Worm (Caenorhabditis elegans) whole organism, midembryonic: ENCODE results near the gene tsen-54.

Experiments
- T22C8.4 ChIP-seq: fragments of 200-800 bp; sonication (Bioruptor generic); IDR thresholded peaks from 2 replicates; pipeline ENCODE4 v1.3.6; 2022; ENCODE audit warnings: missing genetic modification characterization, missing compliant biosample characterization
- cog-1 ChIP-seq: sonication (generic microtip); optimal IDR thresholded peaks from 2 replicates; lab custom pipeline; 2016; ENCODE audit warnings: missing genetic modification characterization, missing compliant biosample characterization
- flt-1 ChIP-seq: fragments of 200-800 bp; sonication (Bioruptor generic); IDR thresholded peaks from 2 replicates; pipeline ENCODE4 v1.3.6; 2022; ENCODE audit warnings: missing genetic modification characterization, missing compliant biosample characterization
- klf-2 ChIP-seq: fragments of 200-800 bp; sonication (Bioruptor generic); conservative IDR thresholded peaks from 2 replicates; pipeline ENCODE4 v1.3.6; 2022; ENCODE audit warnings: missing genetic modification reagents, missing genetic modification characterization, missing compliant biosample characterization
- med-1 ChIP-seq: sonication (generic microtip); optimal IDR thresholded peaks from 2 replicates; lab custom pipeline; 2017; ENCODE audit warnings: missing genetic modification characterization, mild to moderate bottlenecking, missing compliant biosample characterization, antibody characterized with exemption, missing genetic modification reagents; ENCODE audit not compliant: insufficient read depth
- ref-1 ChIP-seq: fragments of 200-800 bp; sonication (Bioruptor generic); conservative IDR thresholded peaks from 2 replicates; pipeline ENCODE4 v1.3.6; 2022; ENCODE audit warnings: missing genetic modification reagents, missing genetic modification characterization, missing compliant biosample characterization
- tab-1 ChIP-seq: fragments of 200-800 bp; sonication (Bioruptor generic); IDR thresholded peaks from 2 replicates; pipeline ENCODE4 v1.3.6; 2022; ENCODE audit warnings: missing genetic modification characterization, missing compliant biosample characterization
- ztf-23 ChIP-seq: fragments of 200-800 bp; sonication (Bioruptor generic); IDR thresholded peaks from 2 replicates; pipeline ENCODE4 v1.3.6; 2022; ENCODE audit warnings: missing genetic modification reagents, missing genetic modification characterization, missing compliant biosample characterization
- ztf-29 ChIP-seq: fragments of 200-800 bp; sonication (Bioruptor generic); IDR thresholded peaks from 2 replicates; pipeline ENCODE4 v1.3.6; 2022; ENCODE audit warnings: missing genetic modification reagents, missing genetic modification characterization, missing compliant biosample characterization

The tsen-54 gene

DNA sequence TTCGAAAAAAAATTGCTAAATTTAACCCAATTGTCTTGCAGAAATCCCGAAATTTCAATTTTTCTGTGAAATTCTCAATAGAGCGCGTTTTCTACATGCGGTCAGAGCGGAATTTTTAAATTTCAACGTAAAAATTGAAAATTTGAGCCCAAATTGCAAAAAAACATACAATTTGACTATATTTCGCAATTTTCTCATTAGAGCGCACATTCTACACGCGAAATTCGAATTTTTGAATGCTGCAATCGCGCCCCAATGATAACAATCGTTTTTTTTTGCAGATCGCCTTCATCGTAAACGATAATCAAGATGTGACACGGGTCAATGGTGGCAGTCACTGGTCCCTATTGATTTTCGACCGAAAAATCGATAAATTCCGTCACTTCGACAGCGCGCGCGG, 16.1 kb downstream of the tsen-54 start:
- TF ChIP-seq ztf-23 (GFP tag; lab: Robert Waterston, UW) = no peak
- no peak for TF ChIP-seq tab-1 (GFP tag; lab: Robert Waterston, UW)
- no peak for TF ChIP-seq ztf-29 (GFP tag; lab: Robert Waterston, UW)
- no peak for TF ChIP-seq med-1
- TF ChIP-seq cog-1 (tag; lab: Kevin White, UChicago) = no peak

DNA sequence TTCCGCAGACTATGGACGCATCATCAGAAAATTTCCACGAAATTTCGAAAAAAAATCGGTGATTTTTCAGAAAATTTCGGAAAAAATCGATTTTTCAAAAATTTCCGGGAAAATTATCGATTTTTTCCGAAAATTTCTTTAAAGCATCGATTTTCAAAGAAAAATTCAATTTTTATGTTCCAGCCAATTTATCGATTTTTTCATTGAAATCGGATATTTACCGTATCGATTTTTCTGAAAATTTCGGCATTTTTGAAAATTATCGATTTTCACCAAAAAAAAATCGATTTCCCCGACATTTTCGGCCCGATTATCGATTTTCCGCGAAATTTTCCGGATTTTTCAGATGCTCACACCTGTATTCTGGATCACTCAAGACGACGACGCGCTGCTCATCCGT, 17.1 kb downstream of the tsen-54 start, which contains the start of gene Y48A5A.1:
TSS of gene Y48A5A.1 (plus strand) at position 347 of the 400 bp plus-strand sequence.
- TF ChIP-seq ztf-23 (GFP tag; lab: Robert Waterston, UW) (no peak), tab-1 (GFP tag; lab: Robert Waterston, UW) (no peak), cog-1 (tag; lab: Kevin White, UChicago) (no peak), T22C8.4 (peak; percentile 77)

DNA sequence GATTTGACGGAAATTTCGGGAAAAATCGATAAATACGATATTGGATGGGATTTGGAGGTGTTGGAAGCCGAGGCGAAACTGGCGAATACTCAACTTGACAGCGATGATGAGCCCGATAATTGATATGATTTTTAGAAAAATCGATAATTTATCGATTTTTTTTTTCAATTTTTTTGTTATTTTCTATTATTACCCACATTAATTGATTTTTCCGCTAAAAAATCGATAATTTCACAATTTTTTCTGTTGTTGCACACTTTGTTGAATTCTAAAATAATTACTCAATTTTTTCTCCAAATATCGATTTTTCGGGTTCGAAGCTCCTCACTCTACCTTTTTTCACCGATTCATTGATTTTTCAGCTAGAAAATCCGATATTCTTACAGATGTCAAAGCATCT, 21.4 kb downstream of the tsen-54 start, which contains the start of gene Y48A5A.3:
TSS of gene Y48A5A.3 (plus strand) at position 385 of the 400 bp plus-strand sequence.
- TF ChIP-seq flt-1 (GFP tag; lab: Robert Waterston, UW) = no peak
- peak; percentile 74 for TF ChIP-seq T22C8.4

- TF ChIP-seq flt-1 (GFP tag; lab: Robert Waterston, UW) (no peak), tab-1 (GFP tag; lab: Robert Waterston, UW) (no peak), ref-1 (GFP tag; lab: Robert Waterston, UW) (no peak), T22C8.4 (no peak), med-1 (no peak), cog-1 (tag; lab: Kevin White, UChicago) (no peak), klf-2 (GFP tag; lab: Robert Waterston, UW) (no peak), ztf-29 (GFP tag; lab: Robert Waterston, UW) (no peak), ztf-23 (GFP tag; lab: Robert Waterston, UW) (no peak)
These were observed 22.2 kb downstream of the tsen-54 start for ce11 chrIV:1970158-1970557.

ce11 chrIV:1971078-1971477, 23.1 kb downstream of the tsen-54 start:
- no peak for TF ChIP-seq med-1
- TF ChIP-seq ztf-29 (GFP tag; lab: Robert Waterston, UW) = no peak
- TF ChIP-seq T22C8.4 = peak; percentile 71

- no peak for TF ChIP-seq ztf-29 (GFP tag; lab: Robert Waterston, UW)
- TF ChIP-seq T22C8.4 = no peak
- no peak for TF ChIP-seq ref-1 (GFP tag; lab: Robert Waterston, UW)
These were observed 24.3 kb downstream of the tsen-54 start, which contains the start of gene Y76B12C.4 for ce11 chrIV:1972271-1972670. Gene Y76B12C.4, minus strand, starts transcription at chrIV:1972371.

- TF ChIP-seq med-1 = no peak
- no peak for TF ChIP-seq flt-1 (GFP tag; lab: Robert Waterston, UW)
- no peak for TF ChIP-seq klf-2 (GFP tag; lab: Robert Waterston, UW)
- no peak for TF ChIP-seq ztf-29 (GFP tag; lab: Robert Waterston, UW)
- no peak for TF ChIP-seq cog-1 (tag; lab: Kevin White, UChicago)
- TF ChIP-seq ref-1 (GFP tag; lab: Robert Waterston, UW) = no peak
- no peak for TF ChIP-seq tab-1 (GFP tag; lab: Robert Waterston, UW)
- TF ChIP-seq ztf-23 (GFP tag; lab: Robert Waterston, UW) = no peak
- no peak for TF ChIP-seq T22C8.4
These were observed 25.4 kb downstream of the tsen-54 start, which contains the start of gene Y76B12C.3 for ce11 chrIV:1973372-1973771. Gene Y76B12C.3, plus strand, starts transcription at chrIV:1973705.

DNA sequence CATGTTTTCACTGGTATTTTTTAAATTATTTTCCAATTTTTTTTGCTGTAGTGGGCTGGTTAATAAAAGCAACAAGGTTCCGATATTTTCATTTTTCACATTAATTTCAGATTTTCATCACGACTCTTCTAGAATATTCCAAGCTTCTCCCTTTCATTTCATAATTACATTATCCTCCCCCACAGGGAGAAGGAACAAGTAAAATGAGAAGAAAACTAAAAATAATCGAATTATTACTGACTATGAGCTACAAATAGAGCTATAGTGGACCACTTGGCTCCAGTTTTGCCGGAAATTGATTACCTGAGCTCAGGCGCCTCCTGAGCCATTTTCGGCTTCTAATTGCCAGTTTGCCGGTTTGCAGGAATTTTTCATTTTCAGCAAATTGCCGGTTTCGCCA, 27.6 kb downstream of the tsen-54 start:
- TF ChIP-seq T22C8.4 (no peak), ref-1 (GFP tag; lab: Robert Waterston, UW) (no peak), tab-1 (GFP tag; lab: Robert Waterston, UW) (no peak), med-1 (no peak), klf-2 (GFP tag; lab: Robert Waterston, UW) (no peak), flt-1 (GFP tag; lab: Robert Waterston, UW) (no peak), ztf-23 (GFP tag; lab: Robert Waterston, UW) (no peak), cog-1 (tag; lab: Kevin White, UChicago) (no peak), ztf-29 (GFP tag; lab: Robert Waterston, UW) (no peak)

- no peak for TF ChIP-seq klf-2 (GFP tag; lab: Robert Waterston, UW)
- no peak for TF ChIP-seq flt-1 (GFP tag; lab: Robert Waterston, UW)
- TF ChIP-seq ref-1 (GFP tag; lab: Robert Waterston, UW) = no peak
- no peak for TF ChIP-seq tab-1 (GFP tag; lab: Robert Waterston, UW)
- no peak for TF ChIP-seq ztf-29 (GFP tag; lab: Robert Waterston, UW)
- no peak for TF ChIP-seq T22C8.4
These were observed 31.8 kb downstream of the tsen-54 start, which contains the start of gene Y76B12C.8 for ce11 chrIV:1979782-1980181. Gene Y76B12C.8, plus strand, starts transcription at chrIV:1979988.

DNA sequence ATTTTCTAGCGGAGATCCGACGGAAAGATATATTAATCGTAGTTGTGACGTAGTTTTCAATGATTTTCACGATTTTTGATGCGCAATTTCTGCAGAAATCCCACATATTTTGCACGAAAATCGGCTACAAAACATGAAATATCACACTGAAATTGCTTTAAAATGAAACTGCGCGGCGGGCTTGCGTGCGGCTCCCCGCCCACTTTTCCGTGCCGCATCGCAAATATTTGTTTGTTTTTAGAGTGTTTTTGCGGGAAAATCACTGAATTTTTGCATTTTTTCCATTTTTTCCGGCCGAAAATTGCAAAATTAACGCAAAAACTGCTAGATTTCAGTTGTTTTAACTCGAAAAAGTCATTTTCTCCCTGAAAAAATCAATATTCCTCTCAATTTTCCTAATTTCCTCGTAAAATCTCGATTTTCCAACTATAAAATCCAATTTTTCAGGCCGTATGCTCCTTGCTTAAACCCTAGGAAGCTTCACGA, 33.0 kb downstream of the tsen-54 start, which contains the start of gene Y76B12C.6:
TSS of gene Y76B12C.6 (plus strand) at position 436 of the 486 bp plus-strand sequence.
- TF ChIP-seq ztf-23 (GFP tag; lab: Robert Waterston, UW) = peak; percentile 74
- TF ChIP-seq med-1 = peak; percentile 38
- peak; percentile 79 for TF ChIP-seq flt-1 (GFP tag; lab: Robert Waterston, UW)
- TF ChIP-seq T22C8.4 = 0 out of 2 replicates have a peak, but pooled peaks have one; percentile 6
- TF ChIP-seq tab-1 (GFP tag; lab: Robert Waterston, UW) = peak; percentile 65; the same call in 1 of the 2 replicates
- peak; percentile 56; the same call in 1 of the 2 replicates for TF ChIP-seq ztf-29 (GFP tag; lab: Robert Waterston, UW)
- TF ChIP-seq cog-1 (tag; lab: Kevin White, UChicago) = peak; percentile 36
- 0 out of 2 replicates have a peak, but pooled peaks have one; percentile 33 for TF ChIP-seq ref-1 (GFP tag; lab: Robert Waterston, UW)
- TF ChIP-seq klf-2 (GFP tag; lab: Robert Waterston, UW) = 0 out of 2 replicates have a peak, but pooled peaks have one; percentile 54
